Worm (Caenorhabditis elegans): Measurements from ENCODE around the gene clec-138.

The clec-138 gene

DNA sequence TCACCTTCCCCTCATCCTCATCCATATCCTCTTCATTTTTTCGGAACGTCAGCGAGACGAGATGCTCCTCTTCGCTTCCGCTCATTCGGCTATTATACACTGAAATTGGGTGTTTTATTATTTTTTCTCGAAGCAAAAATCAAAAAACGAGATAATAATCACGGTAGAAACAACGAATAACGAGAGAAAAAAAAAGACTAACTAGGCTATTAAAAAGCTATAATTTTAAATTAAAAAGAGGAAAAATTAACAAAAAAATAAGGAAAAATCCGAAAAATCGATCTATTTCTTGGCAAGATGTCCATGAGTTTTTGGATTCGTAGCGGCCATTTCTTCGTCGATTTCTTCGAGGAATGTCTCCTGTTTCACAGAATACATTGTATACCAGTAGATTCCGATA lies 18.3 kb downstream of the clec-138 start, which contains the start of gene ipla-1:
ipla-1 (minus strand) TSS at position 101 of the 400 bp plus-strand sequence.
- no peak for TF ChIP-seq hmbx-1 (tag; optimal IDR thresholded peaks at IDR 0.05)
- TF ChIP-seq ets-7 (tag; optimal IDR thresholded peaks at IDR 0.05): no peak
- TF ChIP-seq hmg-4 (GFP tag; optimal IDR thresholded peaks at IDR 0.05): no peak
- no peak for TF ChIP-seq ama-1 (optimal IDR thresholded peaks at IDR 0.05)
- TF ChIP-seq pes-1 (GFP tag; IDR thresholded peaks at IDR 0.05): no peak
- TF ChIP-seq tbx-37 (GFP tag; conservative IDR thresholded peaks at IDR 0.05): no peak
- TF ChIP-seq scrt-1 (GFP tag; IDR thresholded peaks at IDR 0.05): no peak
- TF ChIP-seq tbx-11 (GFP tag; IDR thresholded peaks at IDR 0.05): no peak
- TF ChIP-seq B0310.2 (tag; optimal IDR thresholded peaks at IDR 0.05): no peak
- TF ChIP-seq tra-4 (tag; optimal IDR thresholded peaks at IDR 0.05): no peak
- TF ChIP-seq F13C5.2 (tag; optimal IDR thresholded peaks at IDR 0.05): no peak
- TF ChIP-seq hnd-1 (tag; optimal IDR thresholded peaks at IDR 0.05): no peak
- TF ChIP-seq sea-1 (GFP tag; conservative IDR thresholded peaks at IDR 0.05): no peak
- no peak for TF ChIP-seq aly-1 (tag; optimal IDR thresholded peaks at IDR 0.05)
- no peak for TF ChIP-seq ceh-13 (GFP tag; optimal IDR thresholded peaks at IDR 0.05)
- TF ChIP-seq ceh-36 (tag; optimal IDR thresholded peaks at IDR 0.05): no peak
- no peak for TF ChIP-seq flt-1 (GFP tag; IDR thresholded peaks at IDR 0.05)

DNA sequence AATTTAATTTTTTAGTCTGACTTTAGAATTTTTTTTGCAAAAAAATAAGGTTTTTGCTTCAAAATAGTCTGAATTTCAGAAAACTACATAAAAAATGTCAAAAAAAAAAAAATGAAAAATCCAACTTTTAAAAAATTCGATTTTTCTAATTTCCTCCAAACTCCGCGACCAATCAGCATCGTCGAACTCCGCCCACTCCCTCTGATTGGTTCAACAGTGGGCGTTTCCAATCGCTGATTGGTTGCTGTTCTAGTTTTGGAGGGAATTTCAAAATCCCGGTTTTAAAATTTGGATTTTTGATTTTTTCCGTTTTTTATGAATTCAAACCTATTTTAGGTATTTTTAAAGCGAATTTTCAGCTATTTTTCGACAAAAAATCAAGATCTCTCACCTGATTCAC lies 18.8 kb downstream of the clec-138 start:
- TF ChIP-seq tbx-11 (GFP tag; IDR thresholded peaks at IDR 0.05): no peak
- TF ChIP-seq hmg-4 (GFP tag; optimal IDR thresholded peaks at IDR 0.05): no peak
- no peak for TF ChIP-seq sea-1 (GFP tag; conservative IDR thresholded peaks at IDR 0.05)
- no peak for TF ChIP-seq ets-7 (tag; optimal IDR thresholded peaks at IDR 0.05)

DNA sequence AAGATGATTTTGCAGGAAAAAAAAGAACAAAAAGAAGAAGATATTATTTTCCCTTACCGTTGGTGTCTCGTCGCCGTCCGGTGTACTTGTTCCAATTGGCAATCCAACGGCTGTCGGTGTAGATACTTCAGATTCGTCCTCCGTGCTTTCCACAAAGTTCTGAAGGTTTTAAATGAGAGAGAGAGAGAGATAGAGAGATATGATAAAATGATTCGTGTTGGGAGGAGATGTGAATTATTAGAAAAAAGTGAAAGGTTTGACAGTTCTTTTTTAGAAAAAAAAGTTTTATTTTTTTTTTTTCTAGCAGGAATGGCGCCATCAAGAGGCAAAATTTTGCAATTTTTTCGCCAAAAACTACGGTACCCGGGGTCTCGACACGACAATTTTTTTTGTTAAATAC lies 19.3 kb downstream of the clec-138 start:
- TF ChIP-seq ceh-36 (tag; optimal IDR thresholded peaks at IDR 0.05) (no peak), pes-1 (GFP tag; IDR thresholded peaks at IDR 0.05) (no peak), tbx-11 (GFP tag; IDR thresholded peaks at IDR 0.05) (no peak), hmg-4 (GFP tag; optimal IDR thresholded peaks at IDR 0.05) (no peak), hmbx-1 (tag; optimal IDR thresholded peaks at IDR 0.05) (no peak), ama-1 (optimal IDR thresholded peaks at IDR 0.05) (no peak), F13C5.2 (tag; optimal IDR thresholded peaks at IDR 0.05) (no peak), ceh-13 (GFP tag; optimal IDR thresholded peaks at IDR 0.05) (no peak), ets-7 (tag; optimal IDR thresholded peaks at IDR 0.05) (no peak), B0310.2 (tag; optimal IDR thresholded peaks at IDR 0.05) (no peak), tbx-37 (GFP tag; conservative IDR thresholded peaks at IDR 0.05) (no peak), sea-1 (GFP tag; conservative IDR thresholded peaks at IDR 0.05) (no peak), scrt-1 (GFP tag; IDR thresholded peaks at IDR 0.05) (no peak)

DNA sequence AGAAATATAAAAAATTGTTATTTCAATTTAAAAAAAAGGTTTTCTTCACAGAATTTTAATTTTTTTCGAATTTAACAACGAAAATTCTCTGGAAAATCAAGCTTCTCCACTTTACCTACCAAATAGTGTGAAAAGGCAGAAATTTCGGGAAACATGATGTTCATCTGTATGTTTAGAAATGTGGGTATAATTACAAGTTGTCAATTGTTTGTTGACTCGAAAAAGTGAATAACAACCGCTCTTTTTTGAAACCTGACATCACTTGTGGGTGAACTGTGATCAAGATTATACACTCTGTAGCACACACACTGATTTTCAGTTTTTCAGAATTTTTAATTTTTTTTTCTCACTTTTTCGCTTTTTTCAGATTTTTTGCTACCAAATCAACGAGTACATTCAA lies 19.8 kb downstream of the clec-138 start:
- no peak for TF ChIP-seq flt-1 (GFP tag; IDR thresholded peaks at IDR 0.05)
- TF ChIP-seq sea-1 (GFP tag; conservative IDR thresholded peaks at IDR 0.05): no peak
- TF ChIP-seq pes-1 (GFP tag; IDR thresholded peaks at IDR 0.05): no peak
- TF ChIP-seq ceh-36 (tag; optimal IDR thresholded peaks at IDR 0.05): no peak
- TF ChIP-seq hmbx-1 (tag; optimal IDR thresholded peaks at IDR 0.05): no peak
- TF ChIP-seq scrt-1 (GFP tag; IDR thresholded peaks at IDR 0.05): no peak
- no peak for TF ChIP-seq tbx-11 (GFP tag; IDR thresholded peaks at IDR 0.05)

ce11 chrII:4598815-4599214 lies 20.8 kb downstream of the clec-138 start:
- no peak for TF ChIP-seq ets-7 (tag; optimal IDR thresholded peaks at IDR 0.05)
- no peak for TF ChIP-seq ceh-36 (tag; optimal IDR thresholded peaks at IDR 0.05)
- no peak for TF ChIP-seq scrt-1 (GFP tag; IDR thresholded peaks at IDR 0.05)

ce11 chrII:4597441-4597840 lies 22.2 kb downstream of the clec-138 start:
- no peak for TF ChIP-seq tra-4 (tag; optimal IDR thresholded peaks at IDR 0.05)
- TF ChIP-seq hmg-4 (GFP tag; optimal IDR thresholded peaks at IDR 0.05): no peak
- TF ChIP-seq scrt-1 (GFP tag; IDR thresholded peaks at IDR 0.05): no peak
- no peak for TF ChIP-seq sea-1 (GFP tag; conservative IDR thresholded peaks at IDR 0.05)

ce11 chrII:4590660-4591059 lies 28.9 kb downstream of the clec-138 start:
- TF ChIP-seq hnd-1 (tag; optimal IDR thresholded peaks at IDR 0.05) (no peak), ama-1 (optimal IDR thresholded peaks at IDR 0.05) (peak; percentile 29)

ce11 chrII:4590086-4590485 lies 29.5 kb downstream of the clec-138 start:
- TF ChIP-seq ets-7 (tag; optimal IDR thresholded peaks at IDR 0.05): no peak
- TF ChIP-seq ceh-13 (GFP tag; optimal IDR thresholded peaks at IDR 0.05): no peak
- no peak for TF ChIP-seq aly-1 (tag; optimal IDR thresholded peaks at IDR 0.05)
- no peak for TF ChIP-seq tbx-37 (GFP tag; conservative IDR thresholded peaks at IDR 0.05)
- TF ChIP-seq tbx-11 (GFP tag; IDR thresholded peaks at IDR 0.05): no peak
- TF ChIP-seq B0310.2 (tag; optimal IDR thresholded peaks at IDR 0.05): no peak
- TF ChIP-seq tra-4 (tag; optimal IDR thresholded peaks at IDR 0.05): no peak
- no peak for TF ChIP-seq hnd-1 (tag; optimal IDR thresholded peaks at IDR 0.05)
- no peak for TF ChIP-seq ama-1 (optimal IDR thresholded peaks at IDR 0.05)
- TF ChIP-seq ceh-36 (tag; optimal IDR thresholded peaks at IDR 0.05): no peak

- no peak for TF ChIP-seq flt-1 (GFP tag; IDR thresholded peaks at IDR 0.05)
- TF ChIP-seq aly-1 (tag; optimal IDR thresholded peaks at IDR 0.05): no peak
- TF ChIP-seq hmg-4 (GFP tag; optimal IDR thresholded peaks at IDR 0.05): peak; percentile 10
- no peak for TF ChIP-seq hnd-1 (tag; optimal IDR thresholded peaks at IDR 0.05)
- no peak for TF ChIP-seq F13C5.2 (tag; optimal IDR thresholded peaks at IDR 0.05)
- peak; percentile 54 for TF ChIP-seq ceh-36 (tag; optimal IDR thresholded peaks at IDR 0.05)
- no peak for TF ChIP-seq B0310.2 (tag; optimal IDR thresholded peaks at IDR 0.05)
- TF ChIP-seq ama-1 (optimal IDR thresholded peaks at IDR 0.05): no peak
- no peak for TF ChIP-seq tbx-37 (GFP tag; conservative IDR thresholded peaks at IDR 0.05)
- no peak for TF ChIP-seq tbx-11 (GFP tag; IDR thresholded peaks at IDR 0.05)
Observed at ce11 chrII:4585327-4585726, 34.3 kb downstream of the clec-138 start.

Measured in whole organism, early embryonic.